Worm (Caenorhabditis elegans) whole organism, dauer: ENCODE measurements around the gene gly-8.

ENCODE experiments used
- unc-62 ChIP-seq: sonication (generic microtip); optimal IDR thresholded peaks from 2 replicates; lab custom pipeline; 2017; ENCODE audit warnings: missing biosample characterization, missing genetic modification reagents, missing genetic modification characterization

gly-8 gene

DNA sequence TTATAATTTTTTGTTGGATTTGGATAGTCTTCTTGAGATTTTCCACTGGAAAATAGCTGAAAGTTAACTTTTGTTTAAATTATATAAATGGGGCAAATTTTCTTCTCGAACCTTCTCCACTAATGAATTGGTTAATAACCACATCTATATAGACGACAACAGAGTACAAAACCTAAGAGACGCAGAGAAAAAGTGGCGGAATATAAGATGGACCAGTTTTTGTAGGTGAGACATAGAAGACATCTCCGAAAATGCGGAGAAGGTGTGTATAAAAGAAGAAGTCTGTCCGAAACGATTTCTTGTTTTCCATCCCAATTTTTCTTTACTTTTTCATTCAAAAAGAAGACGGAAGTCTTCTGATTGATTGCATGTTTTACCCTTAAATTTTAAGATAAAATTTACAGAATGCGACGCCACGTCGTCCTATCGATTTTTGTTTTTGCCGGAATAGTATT is at the start of gene gly-8:
Gene gly-8, plus strand, starts transcription at position 405 of the 455 bp plus-strand sequence.
- no peak for TF ChIP-seq unc-62

DNA sequence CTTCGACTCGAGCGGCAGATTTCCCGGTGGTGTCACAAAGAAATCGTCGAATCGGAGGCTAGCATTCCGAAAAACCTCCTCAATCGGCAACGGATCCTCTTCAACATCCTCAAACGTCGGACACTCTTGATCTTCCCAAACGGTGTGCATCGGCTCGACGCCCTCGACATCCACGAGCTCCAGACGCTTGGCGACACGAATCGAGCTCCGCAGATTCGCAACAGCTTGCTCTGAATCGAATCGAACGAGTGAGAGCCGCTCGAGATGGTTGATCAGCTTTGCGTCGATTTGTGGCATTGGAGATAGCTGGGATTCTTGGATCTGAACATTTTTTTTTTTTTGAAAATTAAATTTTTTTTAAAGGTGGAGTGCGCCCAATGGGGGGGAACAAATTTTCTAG is 45.7 kb upstream of the gly-8 start:
- no peak for TF ChIP-seq unc-62

DNA sequence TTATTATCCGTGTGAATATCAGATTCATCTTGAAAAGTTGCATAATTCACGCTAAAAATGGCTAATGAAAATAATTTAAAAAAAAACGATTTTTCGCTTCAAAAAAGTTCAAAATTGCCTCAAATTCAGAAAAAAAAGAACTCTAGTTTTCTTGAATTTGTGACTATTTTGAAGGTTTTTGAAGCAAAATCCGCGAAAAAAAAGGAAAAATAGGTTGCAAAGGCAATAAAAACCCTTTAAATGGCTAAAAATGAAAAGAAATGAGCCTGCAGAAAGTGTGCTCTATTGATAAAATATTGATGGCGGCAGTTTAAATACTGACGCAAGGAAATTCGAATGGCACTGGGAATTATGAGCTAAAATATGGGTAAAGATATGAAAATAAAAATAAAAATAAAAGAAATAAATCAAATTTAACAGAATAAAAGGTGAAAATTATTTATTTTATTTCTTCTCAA is 44.6 kb upstream of the gly-8 start, which contains the start of gene Y66D12A.7:
Gene Y66D12A.7, minus strand, starts transcription at position 51 of the 458 bp plus-strand sequence.
- TF ChIP-seq unc-62 = no peak

DNA sequence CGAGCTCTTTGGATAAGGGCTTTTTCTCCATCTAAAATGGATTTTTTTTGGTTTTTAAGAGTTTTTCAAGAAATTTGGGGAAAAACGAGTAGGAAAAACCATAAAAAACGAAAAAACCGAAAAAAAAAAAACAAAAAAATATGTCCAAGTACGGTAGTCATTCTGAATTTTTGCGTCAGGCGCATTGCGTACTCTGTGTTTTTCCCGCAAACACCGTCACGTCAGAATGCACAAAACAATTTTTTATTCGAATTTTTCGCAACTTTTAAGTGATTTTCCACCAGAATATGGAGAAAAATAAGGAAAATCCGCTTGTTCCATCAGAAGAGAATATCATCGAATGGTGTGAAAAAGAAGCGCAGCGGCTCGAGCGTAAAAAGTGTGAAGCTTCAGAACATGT is 43.7 kb upstream of the gly-8 start, which contains the start of the genes Y66D12A.6 and ceh-92:
Gene Y66D12A.6, minus strand, starts transcription at position 31 of the 400 bp plus-strand sequence.
Gene ceh-92, plus strand, starts transcription at position 229 of the 400 bp plus-strand sequence.
- no peak for TF ChIP-seq unc-62

DNA sequence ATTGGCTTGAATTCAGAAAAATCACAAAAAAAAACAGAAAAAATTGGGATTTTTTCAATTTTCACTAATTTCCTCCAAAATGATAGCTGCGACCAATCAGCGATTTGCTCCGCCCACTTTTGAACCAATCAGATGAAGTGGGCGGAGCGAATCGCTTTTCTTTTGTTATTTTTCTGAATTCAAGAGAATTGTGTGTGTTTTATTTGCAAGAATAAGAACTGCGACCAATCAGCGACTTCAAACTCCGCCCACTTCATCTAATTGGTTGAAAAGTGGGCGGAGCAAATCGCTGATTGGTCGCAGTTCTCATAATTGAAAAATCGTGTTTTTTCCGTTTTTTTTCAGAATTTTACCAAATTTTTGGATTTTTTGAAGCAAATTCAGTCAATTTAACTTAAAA is 42.5 kb upstream of the gly-8 start:
- TF ChIP-seq unc-62 = no peak

DNA sequence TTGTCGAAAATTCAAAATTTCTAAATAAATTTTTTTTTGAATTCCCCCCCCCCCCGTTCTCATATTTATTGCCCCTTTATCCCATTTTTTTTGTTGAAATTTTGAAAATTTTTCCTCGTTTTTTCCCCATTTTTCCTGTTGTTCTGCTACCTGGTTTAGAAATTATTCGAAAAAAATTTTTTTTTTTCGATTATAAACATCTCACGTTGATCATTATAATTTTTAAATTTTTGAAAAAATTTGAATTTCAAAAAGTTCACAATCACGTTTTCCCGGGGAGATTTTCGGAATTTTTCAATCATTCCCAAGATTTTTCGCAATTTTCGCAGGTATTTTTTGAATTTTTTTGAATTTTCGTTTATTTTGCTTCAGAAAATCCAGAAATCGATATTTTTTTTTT is 36.1 kb upstream of the gly-8 start, which contains the start of gene Y66D12A.3:
Gene Y66D12A.3, plus strand, starts transcription at position 301 of the 400 bp plus-strand sequence.
- no peak for TF ChIP-seq unc-62

DNA sequence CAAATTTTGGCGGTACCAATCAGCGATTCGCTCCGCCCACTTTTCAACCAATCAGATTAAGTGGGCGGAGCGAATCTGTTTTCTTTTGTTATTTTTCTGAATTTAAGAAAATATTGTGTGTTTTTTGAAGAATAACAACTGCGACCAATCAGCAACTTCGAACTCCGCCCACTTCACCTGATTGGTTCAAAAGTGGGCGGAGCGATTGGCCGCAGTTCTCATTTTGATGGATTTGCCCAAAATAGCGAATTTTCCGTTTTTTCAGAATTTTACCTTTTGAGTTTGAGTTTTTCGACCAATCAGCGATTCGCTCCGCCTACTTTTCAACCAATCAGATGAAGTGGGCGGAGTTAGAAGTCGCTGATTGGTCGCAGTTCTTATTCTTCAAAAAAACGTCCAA is 35.7 kb upstream of the gly-8 start:
- TF ChIP-seq unc-62 = no peak

DNA sequence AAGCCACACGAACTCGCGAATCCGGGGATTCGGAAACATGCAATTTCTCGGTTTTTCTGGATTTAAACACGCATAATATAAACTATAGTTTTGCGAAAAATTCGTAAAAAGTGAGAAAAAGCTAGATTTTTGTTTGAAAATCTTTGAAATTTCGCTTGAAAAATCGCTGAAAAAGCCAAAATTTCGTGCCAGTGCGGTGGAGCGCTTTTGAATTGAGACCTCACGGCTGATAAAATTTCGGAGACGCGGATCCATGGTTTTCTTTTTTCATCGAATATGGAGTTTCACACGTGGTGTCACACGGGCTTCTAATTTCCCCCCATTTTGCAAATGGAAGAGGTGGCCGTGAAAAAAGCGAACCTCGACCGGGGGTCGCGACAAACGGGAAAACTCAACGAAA is 34.8 kb upstream of the gly-8 start:
- no peak for TF ChIP-seq unc-62

DNA sequence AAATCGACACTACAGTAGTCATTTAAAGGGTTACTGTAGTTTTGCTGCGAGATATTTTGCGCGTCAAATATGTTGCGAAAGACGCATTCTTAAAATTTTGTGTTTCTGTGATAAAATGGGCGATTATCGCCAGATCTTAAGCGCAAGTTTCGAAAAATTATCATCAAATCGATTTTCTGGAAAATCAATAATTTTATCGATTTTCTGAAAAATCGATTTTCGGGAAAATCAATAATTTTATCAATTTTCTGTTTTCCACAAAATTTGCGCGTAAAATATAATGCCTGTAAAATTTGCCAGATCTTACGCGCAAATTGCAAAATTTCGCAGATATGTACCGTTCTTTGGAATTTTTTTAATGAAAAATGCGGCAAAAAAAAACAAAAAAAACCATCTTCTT is 32.9 kb upstream of the gly-8 start:
- TF ChIP-seq unc-62 = no peak

DNA sequence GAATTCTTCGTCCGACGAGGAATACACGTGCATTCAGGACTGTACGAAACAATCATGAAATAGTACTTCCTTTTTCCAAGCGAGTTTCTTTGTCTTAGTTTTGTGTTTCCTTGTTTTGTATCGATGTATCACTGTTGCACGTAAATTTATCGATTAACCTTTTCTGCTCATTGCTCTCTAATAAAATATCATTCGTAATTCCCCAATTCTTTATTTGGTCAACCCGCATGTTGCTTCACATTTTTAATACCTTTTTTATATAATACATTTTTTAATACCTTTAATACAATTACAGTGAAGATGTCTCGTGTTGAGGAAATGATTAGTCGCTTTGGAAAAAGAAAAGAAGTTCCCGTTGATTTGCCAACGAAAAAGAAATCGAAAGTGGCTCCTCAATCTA is 17.2 kb upstream of the gly-8 start, which contains the start of gene Y66D12A.1:
Gene Y66D12A.1, plus strand, starts transcription at position 301 of the 400 bp plus-strand sequence.
- no peak for TF ChIP-seq unc-62

DNA sequence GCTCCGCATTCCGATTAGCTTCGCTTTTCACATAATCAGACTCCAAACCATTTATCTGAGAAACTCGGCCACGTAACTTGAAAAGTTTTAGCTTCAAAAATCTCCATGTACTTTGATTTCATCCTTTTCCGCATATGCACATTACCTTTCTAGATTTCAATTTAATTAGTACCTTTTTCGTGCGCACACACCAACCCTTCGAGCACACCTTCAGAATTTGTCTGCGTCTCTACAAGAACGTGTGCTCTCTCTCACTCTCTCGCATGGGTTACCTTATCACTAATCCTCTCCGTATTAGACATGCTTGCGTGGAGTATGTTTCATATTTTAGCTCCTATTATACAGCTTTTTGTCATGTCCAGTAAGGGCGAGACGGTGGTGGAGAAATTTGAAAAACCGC is 15.5 kb upstream of the gly-8 start, which contains the start of gene Y66D12A.30:
Gene Y66D12A.30, plus strand, starts transcription at position 301 of the 400 bp plus-strand sequence.
- no peak for TF ChIP-seq unc-62

DNA sequence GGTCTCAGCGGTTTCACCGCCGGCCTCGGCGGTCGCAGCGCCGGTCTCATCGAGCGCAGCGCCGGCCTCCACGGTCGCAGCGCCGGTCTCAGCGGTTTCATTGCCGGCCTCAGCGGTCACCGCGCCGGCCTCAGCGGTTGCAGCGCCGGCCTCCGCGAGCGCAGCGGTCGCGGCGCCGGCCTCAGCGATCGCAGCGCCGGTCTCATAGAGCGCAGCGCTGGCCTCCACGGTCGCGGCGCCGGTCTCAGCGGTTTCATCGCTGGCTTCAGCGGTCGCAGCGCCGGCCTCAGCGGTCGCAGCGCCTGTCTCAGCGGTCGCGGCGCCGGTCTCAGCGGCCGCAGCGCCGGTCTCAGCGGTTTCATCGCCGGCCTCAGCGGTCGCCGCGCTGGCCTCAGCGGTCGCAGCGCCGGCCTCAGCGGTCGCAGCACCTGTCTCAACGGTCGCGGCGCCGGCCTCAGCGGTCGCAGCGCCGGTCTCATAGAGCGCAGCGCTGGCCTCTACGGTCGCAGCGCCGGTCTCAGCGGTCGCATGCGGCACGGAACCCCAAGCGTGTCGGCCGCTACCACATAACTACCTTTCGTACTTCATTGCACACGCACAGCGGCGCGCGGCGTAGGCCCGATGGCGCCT is 13.3 kb upstream of the gly-8 start:
- no peak for TF ChIP-seq unc-62

DNA sequence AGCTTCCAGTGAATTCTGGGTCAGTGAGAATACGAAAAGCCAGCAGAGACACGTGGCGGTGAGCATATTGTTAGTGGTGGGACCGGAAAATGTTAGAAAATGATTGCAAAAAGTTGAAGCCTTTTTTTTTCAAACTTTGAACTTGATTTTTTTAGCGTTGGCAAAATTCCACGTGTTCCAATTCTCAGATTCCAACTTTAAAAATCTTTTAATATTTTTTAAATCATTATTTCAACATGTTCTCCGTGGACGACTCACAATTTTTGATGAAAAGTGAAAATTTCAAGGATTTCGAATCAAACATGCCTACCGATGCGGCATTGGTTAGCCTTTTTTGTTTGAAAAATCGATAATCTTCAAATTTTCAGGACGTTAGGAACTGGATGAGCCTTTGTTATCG is 12.7 kb upstream of the gly-8 start, which contains the start of the genes Y66A7A.9 and Y66A7A.4:
Gene Y66A7A.9, minus strand, starts transcription at position 101 of the 400 bp plus-strand sequence.
Gene Y66A7A.4, plus strand, starts transcription at position 237 of the 400 bp plus-strand sequence.
- no peak for TF ChIP-seq unc-62

DNA sequence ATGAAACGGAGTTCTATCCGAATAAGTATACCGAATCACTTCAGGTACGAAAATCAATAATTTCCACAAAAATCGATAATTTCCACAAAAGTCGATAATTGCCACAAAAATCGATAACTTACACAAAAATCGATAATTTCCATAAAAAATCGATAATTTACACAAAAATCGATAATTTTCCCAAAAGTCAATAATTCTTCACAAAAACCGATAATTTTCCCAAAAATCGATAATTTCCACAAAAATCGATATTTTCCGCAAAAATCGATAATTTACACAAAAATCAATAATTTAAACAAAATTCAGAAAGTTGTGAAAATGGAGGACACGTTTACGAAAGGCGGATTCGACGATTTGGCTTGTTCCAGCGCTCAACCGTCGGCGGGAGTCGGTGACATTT is 10.2 kb upstream of the gly-8 start:
- no peak for TF ChIP-seq unc-62

DNA sequence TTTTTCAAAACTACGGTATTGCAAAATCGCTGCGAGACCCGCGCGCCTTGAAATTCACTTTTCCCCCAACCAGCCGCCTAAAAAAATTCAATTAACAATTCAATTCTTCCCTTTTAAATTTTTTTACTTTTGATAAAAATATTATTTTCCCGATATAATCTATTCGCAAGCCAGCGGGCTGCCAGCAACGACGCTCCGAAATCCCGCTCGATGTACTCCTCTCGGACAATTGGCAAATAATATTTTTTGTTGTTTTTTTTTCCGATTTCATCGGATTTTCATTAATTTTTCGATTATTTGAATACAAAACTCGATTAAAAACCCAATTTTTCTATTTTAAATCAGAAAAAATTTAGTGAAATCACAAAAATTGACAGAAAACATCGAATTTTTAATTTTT is 9.2 kb upstream of the gly-8 start:
- no peak for TF ChIP-seq unc-62

DNA sequence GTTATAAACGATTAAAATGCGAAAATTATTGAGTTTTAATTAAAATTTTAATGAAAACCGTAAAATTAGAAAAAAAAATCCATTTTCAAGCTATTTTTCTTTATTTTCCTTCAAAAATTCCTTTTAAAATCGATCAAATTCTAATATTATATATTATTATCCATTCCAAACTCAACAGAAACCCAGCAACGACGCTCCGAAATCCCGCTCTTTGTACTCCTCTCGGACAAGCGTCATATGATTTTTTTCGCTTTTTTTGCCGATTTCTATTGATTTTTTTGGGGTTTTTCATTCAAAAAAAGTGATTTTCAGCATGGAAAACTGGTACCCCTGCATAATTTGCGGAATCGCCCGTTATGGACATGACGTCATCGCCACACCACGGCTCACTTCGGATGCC is 8.6 kb upstream of the gly-8 start, which contains the start of gene ceh-91:
Gene ceh-91, plus strand, starts transcription at position 301 of the 400 bp plus-strand sequence.
- no peak for TF ChIP-seq unc-62

DNA sequence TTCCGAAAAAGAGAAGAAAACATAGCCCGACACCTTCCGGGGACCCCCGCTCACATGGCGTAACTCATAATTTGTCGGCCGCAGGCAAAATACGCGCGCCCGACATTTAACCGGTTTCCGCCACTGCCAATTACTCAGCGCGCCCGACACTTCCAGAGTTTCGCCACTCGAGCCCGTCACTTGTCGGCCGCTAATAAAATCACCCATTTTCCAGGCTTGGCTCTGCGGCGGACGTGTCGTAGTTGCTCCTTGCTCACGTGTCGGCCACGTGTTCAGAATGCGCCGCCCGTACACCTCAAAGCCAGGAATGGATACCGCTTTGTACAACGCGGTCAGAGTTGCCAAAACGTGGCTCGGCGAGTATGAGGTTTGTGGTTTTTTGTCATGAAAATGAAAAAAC is 2.6 kb downstream of the gly-8 start:
- TF ChIP-seq unc-62 = no peak

DNA sequence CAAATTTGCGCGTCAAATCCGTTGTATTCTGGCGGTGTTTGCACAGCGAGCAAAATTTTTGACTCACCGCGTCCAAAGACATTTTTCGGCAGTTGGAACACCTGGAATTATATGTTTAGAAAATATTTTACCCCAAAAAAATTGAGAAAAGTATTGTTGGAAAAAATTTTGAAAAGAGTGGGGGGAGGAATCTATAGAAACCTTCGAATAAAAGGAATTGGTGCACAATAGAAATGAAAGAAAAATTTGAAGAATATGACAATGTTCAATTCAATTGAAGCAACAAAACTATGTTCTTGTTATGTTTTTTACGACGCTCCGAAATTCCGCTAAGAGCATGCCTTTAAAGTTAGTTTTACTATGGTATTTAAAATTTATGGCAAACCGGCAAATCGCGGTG is 4.3 kb downstream of the gly-8 start, which contains the start of gene Y66A7A.7:
Gene Y66A7A.7, minus strand, starts transcription at position 101 of the 400 bp plus-strand sequence.
- no peak for TF ChIP-seq unc-62
